Worm (Caenorhabditis elegans): ENCODE measurements around the gene glb-30.

- TF ChIP-seq dao-5 (tag; optimal IDR thresholded peaks at IDR 0.05) (no peak), him-1 (tag; optimal IDR thresholded peaks at IDR 0.05) (no peak)
Measured at ce11 chrIII:1663056-1663455, 5.4 kb downstream of the glb-30 start.

Measured in whole organism, L4/young adult.